Worm (Caenorhabditis elegans): ENCODE data around the gene F52D2.7.

Gene F52D2.7

DNA sequence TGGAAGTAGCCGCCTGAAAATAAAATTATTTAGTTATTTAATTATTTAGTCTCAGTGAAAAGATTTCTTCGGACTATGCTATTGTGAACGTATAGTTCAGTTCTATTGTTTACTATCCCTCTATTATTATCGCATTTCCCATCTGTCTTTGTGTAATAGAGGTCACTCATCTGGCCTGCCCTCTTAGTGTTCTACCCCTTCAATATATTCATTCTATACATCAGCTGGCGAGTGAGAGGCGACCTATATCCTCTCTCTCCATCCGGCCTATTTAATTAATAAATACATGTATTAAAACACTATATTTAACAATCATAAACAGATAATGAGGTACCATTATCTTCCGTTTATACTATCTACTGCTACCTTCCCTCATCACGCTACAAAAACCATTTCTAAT, 33.6 kb downstream of the F52D2.7 start:
- TF ChIP-seq cnd-1 (tag; optimal IDR thresholded peaks at IDR 0.05) (peak; percentile 43), nhr-2 (tag; optimal IDR thresholded peaks at IDR 0.05) (peak; percentile 49), ces-1 (GFP tag; optimal IDR thresholded peaks at IDR 0.05) (peak; percentile 38), ceh-43 (GFP tag; optimal IDR thresholded peaks at IDR 0.05) (peak; percentile 56), sptf-1 (tag; optimal IDR thresholded peaks at IDR 0.05) (peak; percentile 18)

DNA sequence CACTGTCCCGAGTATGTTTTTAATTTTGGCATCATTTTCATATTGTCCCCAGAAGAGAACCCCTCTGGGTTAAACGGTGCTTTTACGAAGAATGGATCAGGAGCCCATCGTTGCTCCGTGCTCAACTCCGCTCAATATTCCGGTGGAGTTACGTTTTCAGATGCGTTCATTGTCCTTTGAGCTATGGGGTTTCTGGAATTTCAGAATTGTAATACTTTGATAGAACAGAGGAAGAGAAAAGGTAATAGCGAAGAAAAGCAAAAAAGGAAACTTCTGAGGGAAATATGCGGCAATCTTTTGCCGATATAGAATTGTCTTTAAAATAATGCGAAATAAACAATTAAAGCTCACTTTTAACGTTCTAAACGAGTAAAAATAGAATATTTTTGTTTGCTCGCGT, 35.6 kb downstream of the F52D2.7 start, which contains the start of gene Y40A1A.3:
Gene Y40A1A.3, minus strand, starts transcription at position 101 of the 400 bp plus-strand sequence.
- no peak for TF ChIP-seq blmp-1 (tag; optimal IDR thresholded peaks at IDR 0.05)
- no peak for TF ChIP-seq elt-3 (tag; optimal IDR thresholded peaks at IDR 0.05)
- no peak for TF ChIP-seq ham-2 (GFP tag; optimal IDR thresholded peaks at IDR 0.05)
- TF ChIP-seq cnd-1 (tag; optimal IDR thresholded peaks at IDR 0.05), result no peak
- no peak for TF ChIP-seq lsy-2 (tag; optimal IDR thresholded peaks at IDR 0.05)
- no peak for TF ChIP-seq ceh-39 (tag; optimal IDR thresholded peaks at IDR 0.05)
- no peak for TF ChIP-seq unc-120 (tag; optimal IDR thresholded peaks at IDR 0.05; ENCODE audit: poor library complexity, severe bottlenecking)
- no peak for TF ChIP-seq hlh-1 (tag; optimal IDR thresholded peaks at IDR 0.05)
- TF ChIP-seq ztf-11 (tag; optimal IDR thresholded peaks at IDR 0.05), result no peak
- no peak for TF ChIP-seq zip-8 (tag; optimal IDR thresholded peaks at IDR 0.05)

ce11 chrX:1998825-1999224, 36.5 kb downstream of the F52D2.7 start:
- TF ChIP-seq mep-1 (tag; optimal IDR thresholded peaks at IDR 0.05), result no peak
- no peak for TF ChIP-seq snpc-4 (tag; optimal IDR thresholded peaks at IDR 0.05)
- no peak for TF ChIP-seq ham-2 (GFP tag; optimal IDR thresholded peaks at IDR 0.05)
- no peak for TF ChIP-seq nhr-237 (tag; optimal IDR thresholded peaks at IDR 0.05)
- peak; percentile 22 for TF ChIP-seq M03D4.4 (tag; optimal IDR thresholded peaks at IDR 0.05)
- TF ChIP-seq unc-120 (tag; optimal IDR thresholded peaks at IDR 0.05; ENCODE audit: poor library complexity, severe bottlenecking), result peak; percentile 17
- TF ChIP-seq ceh-83 (GFP tag; optimal IDR thresholded peaks at IDR 0.05), result no peak
- TF ChIP-seq pha-4 (tag; optimal IDR thresholded peaks at IDR 0.05), result no peak

DNA sequence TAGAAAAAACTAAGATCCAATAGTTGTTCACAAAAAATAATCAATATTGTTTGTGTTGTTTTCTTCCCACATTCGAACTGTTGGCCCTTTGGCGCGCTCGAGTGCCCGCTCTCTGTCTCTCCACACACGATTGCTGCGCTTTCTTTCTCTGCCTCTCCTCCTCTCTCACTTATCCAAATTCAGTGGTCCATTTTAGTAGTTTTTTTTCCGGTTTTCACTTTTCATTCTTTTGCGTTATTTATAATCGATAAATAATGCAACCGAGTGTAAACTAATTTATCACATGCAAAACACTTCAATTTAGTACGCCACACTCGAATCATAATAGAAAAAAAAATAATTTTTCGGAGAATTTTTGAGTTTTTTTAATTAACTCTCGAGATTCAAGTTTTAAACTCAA, 38.1 kb downstream of the F52D2.7 start:
- TF ChIP-seq nhr-12 (tag; optimal IDR thresholded peaks at IDR 0.05) (no peak), nhr-2 (tag; optimal IDR thresholded peaks at IDR 0.05) (no peak), mab-5 (tag; optimal IDR thresholded peaks at IDR 0.05) (no peak)

DNA sequence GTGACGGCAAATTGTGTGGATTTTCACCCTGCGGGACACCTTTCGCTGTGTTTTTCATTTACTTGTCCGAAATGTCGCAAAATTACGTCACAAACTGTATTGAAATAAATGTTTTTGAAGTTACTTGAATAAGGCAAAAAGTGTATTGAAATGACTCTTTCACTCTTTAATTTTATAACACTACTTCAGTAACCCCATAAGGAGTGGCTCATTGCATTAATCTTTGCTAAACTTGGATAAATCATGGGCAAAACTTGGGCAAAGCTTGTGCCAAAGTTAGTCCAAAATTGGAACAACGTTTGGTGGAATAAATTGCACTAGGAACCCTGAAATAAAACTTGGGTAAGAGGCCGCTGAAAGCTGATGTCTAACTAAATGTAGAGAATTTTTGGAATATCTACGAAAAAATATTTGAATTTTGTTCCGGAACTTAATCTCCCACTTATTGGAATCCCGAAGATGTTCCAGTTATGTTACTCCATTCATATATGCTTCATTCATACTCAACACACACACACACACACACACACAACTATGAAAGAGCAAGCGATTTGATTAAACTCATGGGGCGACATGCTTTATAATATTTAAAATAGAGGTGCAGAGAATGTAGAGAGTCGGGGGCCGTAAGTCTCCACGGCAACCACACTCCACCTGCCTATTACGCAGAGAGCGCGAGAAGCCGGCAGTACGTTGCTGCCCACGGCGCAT, 50.3 kb downstream of the F52D2.7 start, which contains the start of gene Y102A11A.9:
Gene Y102A11A.9, plus strand, starts transcription at position 661 of the 711 bp plus-strand sequence.
- TF ChIP-seq zip-8 (tag; optimal IDR thresholded peaks at IDR 0.05), result no peak
- TF ChIP-seq ceh-43 (GFP tag; optimal IDR thresholded peaks at IDR 0.05), result no peak
- no peak for TF ChIP-seq unc-62 (GFP tag; optimal IDR thresholded peaks at IDR 0.05)
- no peak for TF ChIP-seq pha-4 (tag; optimal IDR thresholded peaks at IDR 0.05)
- no peak for TF ChIP-seq M03D4.4 (tag; optimal IDR thresholded peaks at IDR 0.05)
- TF ChIP-seq ztf-11 (tag; optimal IDR thresholded peaks at IDR 0.05), result no peak
- TF ChIP-seq ces-1 (GFP tag; optimal IDR thresholded peaks at IDR 0.05), result no peak

DNA sequence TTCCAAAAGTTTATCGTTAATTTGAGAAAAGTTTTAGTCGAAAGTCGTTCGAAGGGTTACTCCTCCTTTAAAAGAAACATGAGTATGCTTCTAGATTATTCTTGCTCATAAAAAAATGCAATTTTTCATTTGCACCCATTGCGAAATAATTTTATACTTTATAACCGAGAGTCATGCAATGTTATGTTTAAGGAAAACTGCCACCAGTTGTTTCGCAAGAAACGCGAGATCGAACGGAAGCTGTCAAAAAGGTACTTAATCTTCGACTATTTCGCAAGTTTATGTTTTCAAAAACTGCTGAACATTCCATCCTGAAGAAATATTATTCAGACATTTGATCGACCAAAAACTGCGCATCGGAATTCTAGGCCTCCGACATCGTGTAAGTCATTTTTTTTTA, 51.5 kb downstream of the F52D2.7 start:
- TF ChIP-seq unc-62 (GFP tag; optimal IDR thresholded peaks at IDR 0.05) (no peak), elt-3 (tag; optimal IDR thresholded peaks at IDR 0.05) (no peak)

ce11 chrX:2014521-2014920, 52.1 kb downstream of the F52D2.7 start:
- no peak for TF ChIP-seq sptf-1 (tag; optimal IDR thresholded peaks at IDR 0.05)
- no peak for TF ChIP-seq pha-4 (tag; optimal IDR thresholded peaks at IDR 0.05)
- TF ChIP-seq hlh-1 (tag; optimal IDR thresholded peaks at IDR 0.05), result no peak
- no peak for TF ChIP-seq snpc-4 (tag; optimal IDR thresholded peaks at IDR 0.05)
- TF ChIP-seq nhr-28 (tag; optimal IDR thresholded peaks at IDR 0.05), result no peak
- TF ChIP-seq ztf-11 (tag; optimal IDR thresholded peaks at IDR 0.05), result no peak
- TF ChIP-seq lin-13 (tag; optimal IDR thresholded peaks at IDR 0.05), result no peak
- no peak for TF ChIP-seq ces-1 (GFP tag; optimal IDR thresholded peaks at IDR 0.05)
- TF ChIP-seq cnd-1 (tag; optimal IDR thresholded peaks at IDR 0.05), result no peak
- no peak for TF ChIP-seq unc-62 (GFP tag; optimal IDR thresholded peaks at IDR 0.05)
- no peak for TF ChIP-seq mep-1 (tag; optimal IDR thresholded peaks at IDR 0.05)
